Worm (Caenorhabditis elegans) whole organism, L1 larva: ENCODE results near the gene cest-5.1.
"Not testable (repeated sequence)": the region's sequence is repeated elsewhere in the genome, so short reads cannot be mapped to it uniquely, and the experiment has no call there.

Experiments used
- efl-1 ChIP-seq, 4 experiments: fragments of 150-350 bp; optimal IDR thresholded peaks in 3 of 4; peaks in 1 of 4; 1 replicate in 1 of 4; 2 replicates in 3 of 4; lab custom pipeline; 2014; ENCODE audit warnings: missing biosample characterization in 2 of 4, missing genetic modification characterization in 2 of 4, missing genetic modification reagents in 2 of 4
- irx-1 ChIP-seq: sonication (generic microtip); optimal IDR thresholded peaks from 2 replicates; lab custom pipeline; 2016; ENCODE audit warnings: missing genetic modification characterization, missing compliant biosample characterization
- jun-1 ChIP-seq: fragments of 150-350 bp; optimal IDR thresholded peaks from 2 replicates; lab custom pipeline; 2014; ENCODE audit warnings: missing biosample characterization, missing genetic modification reagents, missing genetic modification characterization
- lsy-2 ChIP-seq, 2 experiments: fragments of 150-350 bp; optimal IDR thresholded peaks; 2 replicates each; lab custom pipeline; 2014; ENCODE audit warnings: missing biosample characterization in 2 of 2, missing genetic modification characterization in 2 of 2
- nhr-47 ChIP-seq: sonication (generic microtip); optimal IDR thresholded peaks from 2 replicates; lab custom pipeline; 2016; ENCODE audit warnings: mild to moderate bottlenecking, missing genetic modification characterization, moderate library complexity, missing compliant biosample characterization
- unc-86 ChIP-seq: sonication (generic microtip); optimal IDR thresholded peaks from 2 replicates; lab custom pipeline; 2016; ENCODE audit warnings: missing genetic modification characterization, missing compliant biosample characterization
- ztf-11 ChIP-seq, 2 experiments: sonication (generic microtip); optimal IDR thresholded peaks; 2 replicates each; lab custom pipeline; 2016 to 2017; ENCODE audit warnings: missing genetic modification characterization in 2 of 2, missing biosample characterization in 1 of 2, missing compliant biosample characterization in 1 of 2

DNA sequence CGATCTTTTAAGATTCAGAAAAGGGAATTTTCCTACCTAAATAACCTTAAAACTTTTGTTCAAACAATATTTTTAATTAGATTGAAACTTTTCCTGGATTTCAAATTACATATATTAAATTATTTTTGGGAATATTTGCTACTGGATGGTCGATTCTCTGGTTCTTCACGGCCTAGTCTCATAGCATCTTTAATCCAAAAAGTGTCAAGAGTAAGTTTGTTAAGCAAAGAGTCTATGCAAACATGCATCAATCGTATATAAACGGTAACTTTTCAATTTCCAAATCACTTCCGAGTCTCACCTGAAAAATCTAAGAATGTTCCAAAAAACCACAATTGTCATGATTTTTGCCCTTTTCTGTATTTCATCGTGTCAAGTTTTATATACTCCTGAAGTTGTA lies 33.6 kb downstream of the cest-5.1 start, which contains the start of gene nspb-4:
- TF ChIP-seq jun-1 (tag; lab: Kevin White, UChicago); unc-86 (tag; lab: Kevin White, UChicago); efl-1 (optimal IDR thresholded peaks at IDR 0.05; lab: Kevin White, UChicago); efl-1 (GFP tag; optimal IDR thresholded peaks at IDR 0.05 in 1 of 2; lab: Kevin White, UChicago); lsy-2 (tag; optimal IDR thresholded peaks at IDR 0.05; lab: Kevin White, UChicago); ztf-11 (tag; optimal IDR thresholded peaks at IDR 0.05; lab: Kevin White, UChicago); irx-1; nhr-47 (tag; lab: Kevin White, UChicago): not testable (repeated sequence)
